Worm (Caenorhabditis elegans): ENCODE data around the gene grsp-1.

grsp-1 gene

ce11 chrV:19643903-19644302 lies 34.6 kb downstream of the grsp-1 start, which contains the start of the genes Y43F8C.7 and mrps-28:
Gene Y43F8C.7, minus strand, starts transcription at chrV:19644030.
Gene mrps-28, plus strand, starts transcription at chrV:19644239.
- TF ChIP-seq efl-1 (optimal IDR thresholded peaks at IDR 0.05) (peak; percentile 57 to 62), efl-1 (GFP tag; optimal IDR thresholded peaks at IDR 0.05 in 1 of 2) (peak; percentile 69 to 96), nhr-47 (tag; optimal IDR thresholded peaks at IDR 0.05) (peak; percentile 66), snpc-4 (tag; optimal IDR thresholded peaks at IDR 0.05) (peak; percentile 54), lin-39 (tag; optimal IDR thresholded peaks at IDR 0.05) (no peak), nhr-11 (tag; optimal IDR thresholded peaks at IDR 0.05) (no peak), hpl-2 (GFP tag; optimal IDR thresholded peaks at IDR 0.05) (no peak), ceh-8 (GFP tag; optimal IDR thresholded peaks at IDR 0.05) (no peak), dpl-1 (GFP tag; optimal IDR thresholded peaks at IDR 0.05) (peak; percentile 25 to 63 (median 60)), sox-4 (tag; optimal IDR thresholded peaks at IDR 0.05) (no peak), tbx-2 (tag; optimal IDR thresholded peaks at IDR 0.05) (peak; percentile 45), unc-98 (GFP tag; IDR thresholded peaks at IDR 0.05) (no peak), efl-3 (GFP tag; optimal IDR thresholded peaks at IDR 0.05) (no peak), F16B12.6 (tag; optimal IDR thresholded peaks at IDR 0.05) (peak; percentile 91), nhr-28 (tag; optimal IDR thresholded peaks at IDR 0.05) (no peak), dsc-1 (tag; optimal IDR thresholded peaks at IDR 0.05) (peak; percentile 58), lin-15B (tag; optimal IDR thresholded peaks at IDR 0.05) (no peak), rnt-1 (tag; optimal IDR thresholded peaks at IDR 0.05) (no peak), skn-1 (tag; optimal IDR thresholded peaks at IDR 0.05) (peak; percentile 43), sup-37 (GFP tag; optimal IDR thresholded peaks at IDR 0.05) (no peak), nhr-84 (tag; optimal IDR thresholded peaks at IDR 0.05) (no peak), unc-86 (tag; optimal IDR thresholded peaks at IDR 0.05) (peak; percentile 37), vab-15 (tag; optimal IDR thresholded peaks at IDR 0.05) (no peak), blmp-1 (tag; optimal IDR thresholded peaks at IDR 0.05) (peak; percentile 33), nhr-20 (tag; optimal IDR thresholded peaks at IDR 0.05) (no peak), unc-62 (GFP tag; optimal IDR thresholded peaks at IDR 0.05) (no peak), ceh-82 (tag; optimal IDR thresholded peaks at IDR 0.05) (peak; percentile 17 to 71 (median 24)), fkh-4 (tag; optimal IDR thresholded peaks at IDR 0.05; ENCODE audit: borderline replicate concordance) (no peak), nhr-85 (tag) (peak; percentile 29), lin-13 (GFP tag; optimal IDR thresholded peaks at IDR 0.05) (no peak), nhr-19 (GFP tag; conservative IDR thresholded peaks at IDR 0.05) (peak; percentile 50), ztf-4 (tag; optimal IDR thresholded peaks at IDR 0.05) (no peak), nhr-76 (tag; optimal IDR thresholded peaks at IDR 0.05) (no peak), mdl-1 (tag; optimal IDR thresholded peaks at IDR 0.05) (peak in 1 of 2 experiments; percentile 5), nhr-71 (tag; optimal IDR thresholded peaks at IDR 0.05) (no peak), mep-1 (tag; optimal IDR thresholded peaks at IDR 0.05) (peak; percentile 70), fkh-8 (tag; optimal IDR thresholded peaks at IDR 0.05) (peak; percentile 10), pax-3 (tag; optimal IDR thresholded peaks at IDR 0.05) (no peak), nhr-12 (tag; optimal IDR thresholded peaks at IDR 0.05) (no peak), lin-14 (GFP tag; optimal IDR thresholded peaks at IDR 0.05) (no peak), swsn-7 (tag; optimal IDR thresholded peaks at IDR 0.05) (peak; percentile 51), alr-1 (tag; optimal IDR thresholded peaks at IDR 0.05; ENCODE audit: borderline replicate concordance) (no peak), lir-3 (tag; optimal IDR thresholded peaks at IDR 0.05; ENCODE audit: poor library complexity) (no peak), pag-3 (tag; optimal IDR thresholded peaks at IDR 0.05; ENCODE audit: borderline replicate concordance, insufficient read depth) (no peak), elt-3 (tag; optimal IDR thresholded peaks at IDR 0.05) (no peak), ama-1 (optimal IDR thresholded peaks at IDR 0.05) (no peak), sptf-1 (tag; optimal IDR thresholded peaks at IDR 0.05) (no peak), jun-1 (tag; optimal IDR thresholded peaks at IDR 0.05) (no peak), unc-30 (tag; optimal IDR thresholded peaks at IDR 0.05) (no peak), fkh-10 (GFP tag; optimal IDR thresholded peaks at IDR 0.05) (peak; percentile 25), tlp-1 (tag; optimal IDR thresholded peaks at IDR 0.05) (no peak), C04F5.9 (tag; optimal IDR thresholded peaks at IDR 0.05) (no peak), snu-23 (GFP tag; optimal IDR thresholded peaks at IDR 0.05) (peak; percentile 74), irx-1 (tag; optimal IDR thresholded peaks at IDR 0.05) (peak; percentile 3), ceh-90 (tag; optimal IDR thresholded peaks at IDR 0.05) (no peak)
